Worm (Caenorhabditis elegans): ENCODE results near the gene Y38H6C.15.
"Not testable (repeated sequence)": the region's sequence is repeated elsewhere in the genome, so short reads cannot be mapped to it uniquely, and the experiment has no call there.

The Y38H6C.15 gene

ce11 chrV:20534072-20534471, 2.0 kb downstream of the Y38H6C.15 start, which contains the start of gene famh-161:
famh-161 (minus strand) TSS chrV:20534172.
- no peak for TF ChIP-seq pax-3 (tag; optimal IDR thresholded peaks at IDR 0.05)
- TF ChIP-seq fkh-8 (tag; optimal IDR thresholded peaks at IDR 0.05) = peak; percentile 12
- TF ChIP-seq C16A3.4 (tag; optimal IDR thresholded peaks at IDR 0.05) = no peak
- TF ChIP-seq lin-15B (tag; optimal IDR thresholded peaks at IDR 0.05) = no peak
- TF ChIP-seq ceh-8 (GFP tag; optimal IDR thresholded peaks at IDR 0.05) = no peak

ce11 chrV:20527493-20527892, 8.6 kb downstream of the Y38H6C.15 start, which contains the start of gene Y38H6C.13:
Y38H6C.13 (plus strand) TSS chrV:20527793.
- TF ChIP-seq fkh-8 (tag; optimal IDR thresholded peaks at IDR 0.05) (peak; percentile 3), F16B12.6 (tag; optimal IDR thresholded peaks at IDR 0.05) (no peak)

- TF ChIP-seq hpl-2 (GFP tag; optimal IDR thresholded peaks at IDR 0.05) (no peak), elt-2 (tag; optimal IDR thresholded peaks at IDR 0.05) (peak; percentile 77), pqm-1 (tag; optimal IDR thresholded peaks at IDR 0.05) (peak; percentile 86), unc-86 (tag; optimal IDR thresholded peaks at IDR 0.05) (no peak), nhr-20 (tag; optimal IDR thresholded peaks at IDR 0.05) (peak; percentile 23)
These were observed 10.2 kb downstream of the Y38H6C.15 start, which contains the start of the genes srh-166 and Y38H6C.24 for ce11 chrV:20525816-20526459. srh-166 (minus strand) TSS chrV:20525866. Y38H6C.24 (plus strand) TSS chrV:20526435.

ce11 chrV:20522219-20522618, 13.9 kb downstream of the Y38H6C.15 start, which contains the start of the genes Y38H6C.9 and fbxa-150:
Y38H6C.9 (minus strand) TSS chrV:20522270.
fbxa-150 (plus strand) TSS chrV:20522598.
- TF ChIP-seq pqm-1 (tag; optimal IDR thresholded peaks at IDR 0.05) (no peak), lin-15B (tag; optimal IDR thresholded peaks at IDR 0.05) (no peak), efl-1 (optimal IDR thresholded peaks at IDR 0.05) (peak; percentile 1 to 25), efl-1 (GFP tag; optimal IDR thresholded peaks at IDR 0.05 in 1 of 2) (peak in 1 of 2 experiments; percentile 8), zip-4 (GFP tag; optimal IDR thresholded peaks at IDR 0.05) (peak; percentile 95), hlh-4 (tag; optimal IDR thresholded peaks at IDR 0.05) (no peak), skn-1 (tag; optimal IDR thresholded peaks at IDR 0.05) (peak; percentile 8), mep-1 (tag; optimal IDR thresholded peaks at IDR 0.05) (peak; percentile 45), dpl-1 (GFP tag; optimal IDR thresholded peaks at IDR 0.05) (peak in 1 of 3 experiments; percentile 19)

ce11 chrV:20518927-20519326, 17.2 kb downstream of the Y38H6C.15 start, which contains the start of gene Y38H6C.25:
Y38H6C.25 (plus strand) TSS chrV:20519227.
- TF ChIP-seq snu-23 (GFP tag; optimal IDR thresholded peaks at IDR 0.05) (no peak), ceh-88 (GFP tag; IDR thresholded peaks at IDR 0.05) (no peak), C04F5.9 (tag; optimal IDR thresholded peaks at IDR 0.05) (no peak), sptf-1 (tag; optimal IDR thresholded peaks at IDR 0.05) (no peak), mef-2 (tag; optimal IDR thresholded peaks at IDR 0.05) (no peak)

- TF ChIP-seq nhr-85 (tag) (peak; percentile 37), ceh-88 (GFP tag; IDR thresholded peaks at IDR 0.05) (no peak), mab-9 (GFP tag; IDR thresholded peaks at IDR 0.05) (no peak), unc-62 (GFP tag; optimal IDR thresholded peaks at IDR 0.05) (no peak), lin-15B (tag; optimal IDR thresholded peaks at IDR 0.05) (no peak), jun-1 (tag; optimal IDR thresholded peaks at IDR 0.05) (no peak)
These were observed 19.1 kb downstream of the Y38H6C.15 start for ce11 chrV:20517005-20517404.

- TF ChIP-seq elt-2 (tag; optimal IDR thresholded peaks at IDR 0.05) (peak; percentile 6), fkh-8 (tag; optimal IDR thresholded peaks at IDR 0.05) (no peak)
These were observed 21.6 kb downstream of the Y38H6C.15 start for ce11 chrV:20514483-20514882.

- not testable (repeated sequence) for TF ChIP-seq hlh-4, lsy-2, mep-1 (tag; optimal IDR thresholded peaks at IDR 0.05)
These were observed 22.4 kb downstream of the Y38H6C.15 start, which contains the start of gene Y38H6C.8 for ce11 chrV:20513661-20514060. Y38H6C.8 (plus strand) TSS chrV:20513961.

All from whole organism, L1 larva.